Fruit fly (Drosophila melanogaster) whole organism, adult: Measurements from ENCODE around the gene CG33287.

ENCODE experiments used
- CG11617 ChIP-seq: fragments of 200-800 bp; sonication (Bioruptor generic); optimal IDR thresholded peaks from 2 replicates; lab custom pipeline; 2017; ENCODE audit warnings: mild to moderate bottlenecking, missing biosample characterization, missing genetic modification reagents, missing genetic modification characterization
- CG12768 ChIP-seq: fragments of 200-800 bp; sonication (Bioruptor generic); optimal IDR thresholded peaks from 2 replicates; lab custom pipeline; 2017; ENCODE audit warnings: missing biosample characterization, missing genetic modification characterization, mild to moderate bottlenecking, moderate library complexity, missing genetic modification reagents
- CG14711 ChIP-seq: fragments of 200-800 bp; sonication (Bioruptor generic); optimal IDR thresholded peaks from 2 replicates; lab custom pipeline; 2018; ENCODE audit warnings: missing biosample characterization, mild to moderate bottlenecking, missing genetic modification characterization, moderate library complexity
- CG1620 ChIP-seq: fragments of 200-800 bp; sonication (Bioruptor generic); optimal IDR thresholded peaks from 2 replicates; lab custom pipeline; 2016; ENCODE audit warnings: missing biosample characterization, missing genetic modification characterization
- CG33017 ChIP-seq: fragments of 200-800 bp; sonication (Bioruptor generic); optimal IDR thresholded peaks from 2 replicates; lab custom pipeline; 2018; ENCODE audit warnings: missing biosample characterization, mild to moderate bottlenecking, missing genetic modification characterization, moderate library complexity
- CG5204 ChIP-seq: fragments of 200-800 bp; sonication (Bioruptor generic); optimal IDR thresholded peaks from 2 replicates; lab custom pipeline; 2016; ENCODE audit warnings: missing biosample characterization, missing genetic modification characterization
- CG7045 ChIP-seq: fragments of 200-800 bp; sonication (Bioruptor generic); optimal IDR thresholded peaks from 2 replicates; lab custom pipeline; 2017; ENCODE audit warnings: missing biosample characterization, mild to moderate bottlenecking, missing genetic modification characterization
- CG7101 ChIP-seq: fragments of 200-800 bp; sonication (Bioruptor generic); optimal IDR thresholded peaks from 2 replicates; lab custom pipeline; 2018; ENCODE audit warnings: missing biosample characterization, mild to moderate bottlenecking, missing genetic modification characterization, moderate library complexity
- Clk ChIP-seq: fragments of 200-800 bp; sonication (Bioruptor generic); optimal IDR thresholded peaks from 2 replicates; lab custom pipeline; 2017; ENCODE audit warnings: missing biosample characterization, missing genetic modification characterization
- Crg-1 ChIP-seq: fragments of 200-800 bp; sonication (Bioruptor generic); optimal IDR thresholded peaks from 2 replicates; lab custom pipeline; 2016; ENCODE audit warnings: missing biosample characterization, missing genetic modification characterization
- Hr96 ChIP-seq: fragments of 200-800 bp; sonication (Bioruptor generic); optimal IDR thresholded peaks from 2 replicates; lab custom pipeline; 2016; ENCODE audit warnings: missing biosample characterization, missing genetic modification characterization
- Mnt ChIP-seq: fragments of 200-800 bp; sonication (Bioruptor generic); optimal IDR thresholded peaks from 2 replicates; lab custom pipeline; 2016; ENCODE audit warnings: missing biosample characterization, mild to moderate bottlenecking, missing genetic modification characterization
- bab1 ChIP-seq: fragments of 200-800 bp; sonication (Bioruptor generic); optimal IDR thresholded peaks from 3 replicates; lab custom pipeline; 2019; ENCODE audit warnings: missing biosample characterization, mild to moderate bottlenecking, missing genetic modification characterization, moderate library complexity
- cic ChIP-seq: fragments of 200-800 bp; sonication (Bioruptor generic); optimal IDR thresholded peaks from 2 replicates; lab custom pipeline; 2017; ENCODE audit warnings: missing biosample characterization, mild to moderate bottlenecking, missing genetic modification characterization, moderate library complexity
- cnc ChIP-seq, 2 experiments: fragments of >200 bp; optimal IDR thresholded peaks; 2 replicates each; lab custom pipeline; 2017
- kay ChIP-seq: fragments of 200-800 bp; sonication (Bioruptor generic); peaks from one replicate; lab custom pipeline; 2016; ENCODE audit warnings: missing biosample characterization, missing genetic modification characterization, borderline replicate concordance
- ovo ChIP-seq: fragments of 200-800 bp; sonication (Bioruptor generic); optimal IDR thresholded peaks from 2 replicates; lab custom pipeline; 2016; ENCODE audit warnings: missing biosample characterization, missing genetic modification characterization
- pad ChIP-seq: fragments of 200-800 bp; sonication (Bioruptor generic); optimal IDR thresholded peaks from 3 replicates; lab custom pipeline; 2017; ENCODE audit warnings: missing biosample characterization, missing genetic modification characterization, mild to moderate bottlenecking, moderate library complexity, missing genetic modification reagents
- tj ChIP-seq: fragments of 200-800 bp; sonication (Bioruptor generic); optimal IDR thresholded peaks from 3 replicates; lab custom pipeline; 2017; ENCODE audit warnings: missing biosample characterization, mild to moderate bottlenecking, missing genetic modification characterization, moderate library complexity
- toe ChIP-seq: fragments of 200-800 bp; sonication (Bioruptor generic); optimal IDR thresholded peaks from 2 replicates; lab custom pipeline; 2016; ENCODE audit warnings: missing biosample characterization, missing genetic modification characterization

CG33287 gene

dm6 chr3L:20976967-20977720 lies 6.7 kb upstream of the CG33287 start:
- TF ChIP-seq Hr96 (GFP tag; lab: Kevin White, UChicago) (no peak), ovo (GFP tag; lab: Kevin White, UChicago) (no peak), cic (no peak), CG1620 (GFP tag; lab: Kevin White, UChicago) (no peak), Clk (no peak), Crg-1 (no peak), bab1 (GFP tag; lab: Kevin White, UChicago) (no peak), pad (GFP tag; lab: Kevin White, UChicago) (no peak), CG14711 (tag; lab: Kevin White, UChicago) (no peak), CG5204 (GFP tag; lab: Kevin White, UChicago) (no peak)

- TF ChIP-seq ovo (GFP tag; lab: Kevin White, UChicago) (no peak), toe (no peak), CG1620 (GFP tag; lab: Kevin White, UChicago) (no peak), CG14711 (tag; lab: Kevin White, UChicago) (no peak), cic (no peak), CG7045 (GFP tag; lab: Kevin White, UChicago) (no peak), Mnt (GFP tag; lab: Kevin White, UChicago) (no peak), Hr96 (GFP tag; lab: Kevin White, UChicago) (no peak), CG11617 (GFP tag; lab: Kevin White, UChicago) (no peak), CG5204 (GFP tag; lab: Kevin White, UChicago) (no peak), Crg-1 (no peak), cnc (optimal IDR thresholded peaks at IDR 0.05; lab: Kevin White, UChicago) (no peak), Clk (no peak), CG33017 (tag; lab: Kevin White, UChicago) (no peak), pad (GFP tag; lab: Kevin White, UChicago) (no peak), tj (GFP tag; lab: Kevin White, UChicago) (no peak), kay (GFP tag; lab: Kevin White, UChicago) (no peak), CG12768 (GFP tag; lab: Kevin White, UChicago) (no peak), CG7101 (tag; lab: Kevin White, UChicago) (no peak)
Measured at dm6 chr3L:20976383-20976782, 5.9 kb upstream of the CG33287 start.

dm6 chr3L:20974600-20974999 lies 4.1 kb upstream of the CG33287 start, which contains the start of gene CG33286:
TSS of gene CG33286 (minus strand) at chr3L:20974700.
- TF ChIP-seq cnc (optimal IDR thresholded peaks at IDR 0.05; lab: Kevin White, UChicago) (no peak), CG11617 (GFP tag; lab: Kevin White, UChicago) (no peak), ovo (GFP tag; lab: Kevin White, UChicago) (no peak), CG5204 (GFP tag; lab: Kevin White, UChicago) (no peak), CG12768 (GFP tag; lab: Kevin White, UChicago) (no peak), toe (no peak), Clk (no peak), CG14711 (tag; lab: Kevin White, UChicago) (no peak)

- TF ChIP-seq Clk (no peak), CG12768 (GFP tag; lab: Kevin White, UChicago) (no peak), CG7101 (tag; lab: Kevin White, UChicago) (no peak), CG1620 (GFP tag; lab: Kevin White, UChicago) (no peak), CG14711 (tag; lab: Kevin White, UChicago) (no peak), ovo (GFP tag; lab: Kevin White, UChicago) (no peak), cnc (optimal IDR thresholded peaks at IDR 0.05; lab: Kevin White, UChicago) (no peak), bab1 (GFP tag; lab: Kevin White, UChicago) (no peak), kay (GFP tag; lab: Kevin White, UChicago) (no peak), CG5204 (GFP tag; lab: Kevin White, UChicago) (no peak), CG7045 (GFP tag; lab: Kevin White, UChicago) (no peak), tj (GFP tag; lab: Kevin White, UChicago) (no peak), CG11617 (GFP tag; lab: Kevin White, UChicago) (no peak), CG33017 (tag; lab: Kevin White, UChicago) (no peak)
Measured at dm6 chr3L:20966662-20967061, 3.8 kb downstream of the CG33287 start, which contains the start of gene CG12983. TSS of gene CG12983 (minus strand) at chr3L:20966762.

dm6 chr3L:20962455-20962854 lies 8.0 kb downstream of the CG33287 start, which contains the start of gene CG10587:
TSS of gene CG10587 (minus strand) at chr3L:20962555.
- no peak for TF ChIP-seq CG7101 (tag; lab: Kevin White, UChicago)
- no peak for TF ChIP-seq Hr96 (GFP tag; lab: Kevin White, UChicago)
- no peak for TF ChIP-seq toe
- TF ChIP-seq kay (GFP tag; lab: Kevin White, UChicago), result no peak
- TF ChIP-seq cnc (optimal IDR thresholded peaks at IDR 0.05; lab: Kevin White, UChicago), result no peak
- TF ChIP-seq CG14711 (tag; lab: Kevin White, UChicago), result no peak
- TF ChIP-seq CG1620 (GFP tag; lab: Kevin White, UChicago), result no peak
- TF ChIP-seq Clk, result no peak
- TF ChIP-seq tj (GFP tag; lab: Kevin White, UChicago), result no peak
- TF ChIP-seq Crg-1, result no peak
- no peak for TF ChIP-seq bab1 (GFP tag; lab: Kevin White, UChicago)
- TF ChIP-seq Mnt (GFP tag; lab: Kevin White, UChicago), result no peak
- TF ChIP-seq pad (GFP tag; lab: Kevin White, UChicago), result no peak
- TF ChIP-seq cic, result no peak

dm6 chr3L:20961286-20961685 lies 9.2 kb downstream of the CG33287 start, which contains the start of gene CG11037:
TSS of gene CG11037 (minus strand) at chr3L:20961386.
- TF ChIP-seq kay (GFP tag; lab: Kevin White, UChicago) (no peak), cnc (optimal IDR thresholded peaks at IDR 0.05; lab: Kevin White, UChicago) (no peak), pad (GFP tag; lab: Kevin White, UChicago) (no peak), tj (GFP tag; lab: Kevin White, UChicago) (no peak), CG14711 (tag; lab: Kevin White, UChicago) (no peak), CG1620 (GFP tag; lab: Kevin White, UChicago) (no peak), CG7045 (GFP tag; lab: Kevin White, UChicago) (no peak), CG11617 (GFP tag; lab: Kevin White, UChicago) (no peak), ovo (GFP tag; lab: Kevin White, UChicago) (no peak), Hr96 (GFP tag; lab: Kevin White, UChicago) (no peak), bab1 (GFP tag; lab: Kevin White, UChicago) (no peak), CG7101 (tag; lab: Kevin White, UChicago) (no peak), CG33017 (tag; lab: Kevin White, UChicago) (no peak), CG5204 (GFP tag; lab: Kevin White, UChicago) (no peak), Mnt (GFP tag; lab: Kevin White, UChicago) (no peak), Clk (no peak)
